Worm (Caenorhabditis elegans): ENCODE data around the gene F13B12.7.

Gene F13B12.7

DNA sequence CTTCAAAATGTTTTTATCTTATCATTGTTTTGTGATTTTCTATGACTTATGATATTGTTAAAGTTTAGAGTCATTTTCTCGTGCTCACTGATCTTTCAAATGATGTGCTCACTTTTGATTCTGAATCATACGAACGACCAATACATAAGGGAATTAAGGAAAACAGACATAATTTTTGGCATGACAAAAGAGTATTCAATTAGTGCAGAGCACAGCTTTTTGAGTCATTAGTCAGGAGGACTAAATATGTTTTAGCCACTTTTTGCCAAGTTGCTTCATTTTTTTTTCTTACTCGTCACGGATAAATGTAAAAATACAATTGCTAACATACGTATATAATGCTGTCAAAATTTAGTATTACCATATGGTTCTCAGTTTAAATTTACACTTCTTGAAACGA is 14.5 kb upstream of the F13B12.7 start, which contains the start of gene F13B12.2:
Gene F13B12.2 (minus strand): TSS at position 2 of the 400 bp plus-strand sequence.
- TF ChIP-seq elt-2 (tag; optimal IDR thresholded peaks at IDR 0.05): peak; percentile 34
- TF ChIP-seq pqm-1 (tag; optimal IDR thresholded peaks at IDR 0.05): peak; percentile 17
- no peak for TF ChIP-seq nhr-77 (tag; optimal IDR thresholded peaks at IDR 0.05)

DNA sequence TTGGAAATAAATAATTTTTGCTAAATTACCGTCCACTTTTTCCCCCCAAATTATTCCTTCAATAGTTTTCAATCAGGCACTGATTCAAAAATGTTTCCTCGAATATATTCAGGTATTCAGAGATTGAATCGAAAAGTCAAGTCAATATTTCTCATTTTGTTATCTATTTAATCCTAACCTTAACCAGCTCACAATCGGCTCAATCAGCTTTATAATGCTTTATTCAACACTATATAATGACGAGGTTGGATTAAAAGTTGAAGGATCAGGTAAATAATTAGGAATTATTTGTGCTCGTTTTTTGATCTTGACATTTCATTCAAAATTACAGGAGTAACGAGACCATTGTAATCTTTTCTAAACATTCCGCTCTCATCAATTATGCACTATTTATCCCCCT is 13.1 kb upstream of the F13B12.7 start:
- TF ChIP-seq skn-1 (tag; optimal IDR thresholded peaks at IDR 0.05) (no peak), ceh-28 (tag; optimal IDR thresholded peaks at IDR 0.05) (no peak), daf-12 (tag; optimal IDR thresholded peaks at IDR 0.05) (no peak), sea-2 (GFP tag; optimal IDR thresholded peaks at IDR 0.05) (no peak), eor-1 (tag; optimal IDR thresholded peaks at IDR 0.05) (no peak), nhr-11 (tag; optimal IDR thresholded peaks at IDR 0.05) (no peak), fkh-10 (GFP tag; optimal IDR thresholded peaks at IDR 0.05) (no peak), nhr-67 (tag; optimal IDR thresholded peaks at IDR 0.05) (no peak)

- TF ChIP-seq nhr-28 (tag; optimal IDR thresholded peaks at IDR 0.05): no peak
- no peak for TF ChIP-seq snpc-4 (tag; optimal IDR thresholded peaks at IDR 0.05)
- no peak for TF ChIP-seq lin-15B (tag; optimal IDR thresholded peaks at IDR 0.05)
- no peak for TF ChIP-seq egl-5 (tag; optimal IDR thresholded peaks at IDR 0.05)
- TF ChIP-seq nhr-25 (tag; optimal IDR thresholded peaks at IDR 0.05): no peak
- TF ChIP-seq elt-2 (tag; optimal IDR thresholded peaks at IDR 0.05): no peak
- TF ChIP-seq lin-39 (tag; optimal IDR thresholded peaks at IDR 0.05): no peak
- TF ChIP-seq aly-2 (tag; optimal IDR thresholded peaks at IDR 0.05): no peak
- TF ChIP-seq eor-1 (tag; optimal IDR thresholded peaks at IDR 0.05): no peak
- no peak for TF ChIP-seq ZK546.5 (tag; optimal IDR thresholded peaks at IDR 0.05)
- no peak for TF ChIP-seq pqm-1 (tag; optimal IDR thresholded peaks at IDR 0.05)
Observed at ce11 chrIV:10436401-10436800, 7.2 kb upstream of the F13B12.7 start, which contains the start of gene ins-1. ins-1 (plus strand) TSS chrIV:10436701.

DNA sequence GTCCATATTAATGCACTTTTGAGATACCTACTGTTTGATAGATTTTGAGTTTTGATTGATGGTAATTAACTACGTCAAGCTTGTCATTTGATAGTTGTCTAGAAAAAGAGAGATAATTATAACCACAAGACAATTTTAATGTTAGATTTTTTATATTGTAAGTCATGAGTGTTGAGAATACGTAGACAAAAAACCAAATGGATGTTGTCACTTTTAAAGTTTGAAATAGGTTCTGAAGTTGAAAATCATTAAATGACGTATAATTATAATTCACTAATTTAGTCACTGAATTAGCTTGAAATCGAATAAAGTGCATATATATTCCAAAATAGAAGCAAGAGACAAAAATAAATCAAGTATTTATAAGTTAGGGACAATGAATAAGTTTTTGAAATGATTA is 6.5 kb upstream of the F13B12.7 start:
- TF ChIP-seq elt-1 (tag; optimal IDR thresholded peaks at IDR 0.05) (no peak), lin-39 (tag; optimal IDR thresholded peaks at IDR 0.05) (no peak), nhr-28 (tag; optimal IDR thresholded peaks at IDR 0.05) (no peak), eor-1 (tag; optimal IDR thresholded peaks at IDR 0.05) (no peak), hmg-11 (tag; optimal IDR thresholded peaks at IDR 0.05) (no peak), egl-5 (tag; optimal IDR thresholded peaks at IDR 0.05) (no peak), nhr-237 (tag; optimal IDR thresholded peaks at IDR 0.05) (no peak), tbx-2 (tag; optimal IDR thresholded peaks at IDR 0.05) (no peak), fkh-10 (GFP tag; optimal IDR thresholded peaks at IDR 0.05) (no peak), fos-1 (tag; optimal IDR thresholded peaks at IDR 0.05) (no peak), nhr-11 (tag; optimal IDR thresholded peaks at IDR 0.05) (no peak), ceh-16 (tag; optimal IDR thresholded peaks at IDR 0.05) (no peak), snpc-4 (tag; optimal IDR thresholded peaks at IDR 0.05) (no peak), ama-1 (optimal IDR thresholded peaks at IDR 0.05) (no peak), nhr-76 (tag; optimal IDR thresholded peaks at IDR 0.05) (no peak), nhr-23 (tag; optimal IDR thresholded peaks at IDR 0.05) (no peak), ceh-9 (tag; optimal IDR thresholded peaks at IDR 0.05) (no peak), zag-1 (tag; optimal IDR thresholded peaks at IDR 0.05) (no peak), sea-2 (GFP tag; optimal IDR thresholded peaks at IDR 0.05) (no peak)

DNA sequence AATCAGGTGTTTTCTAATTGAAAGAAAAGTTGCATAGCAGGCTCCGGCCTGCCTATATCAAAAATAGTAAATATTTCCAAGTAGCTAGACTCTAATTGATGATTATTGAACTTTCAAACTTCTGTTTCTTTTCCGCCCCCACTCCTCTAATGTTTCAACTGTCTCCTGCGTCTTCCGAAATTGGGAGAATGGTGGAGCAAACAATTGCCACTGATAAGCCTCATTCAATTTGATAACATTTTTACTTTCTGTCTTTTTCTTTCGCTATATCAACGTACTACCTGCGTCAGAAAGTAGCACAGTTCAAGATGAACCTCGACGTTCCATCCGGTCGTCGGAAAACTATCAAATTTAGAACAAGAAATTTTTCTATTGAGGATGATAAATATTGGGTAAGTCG is 4.7 kb upstream of the F13B12.7 start, which contains the start of gene F13B12.3:
Gene F13B12.3 (plus strand): TSS at position 223 of the 400 bp plus-strand sequence.
- peak; percentile 90 for TF ChIP-seq elt-2 (tag; optimal IDR thresholded peaks at IDR 0.05)
- no peak for TF ChIP-seq hmg-11 (tag; optimal IDR thresholded peaks at IDR 0.05)
- TF ChIP-seq pqm-1 (tag; optimal IDR thresholded peaks at IDR 0.05): peak; percentile 90
- no peak for TF ChIP-seq mml-1 (tag; optimal IDR thresholded peaks at IDR 0.05)
- peak; percentile 15 for TF ChIP-seq pha-4 (tag; optimal IDR thresholded peaks at IDR 0.05)

DNA sequence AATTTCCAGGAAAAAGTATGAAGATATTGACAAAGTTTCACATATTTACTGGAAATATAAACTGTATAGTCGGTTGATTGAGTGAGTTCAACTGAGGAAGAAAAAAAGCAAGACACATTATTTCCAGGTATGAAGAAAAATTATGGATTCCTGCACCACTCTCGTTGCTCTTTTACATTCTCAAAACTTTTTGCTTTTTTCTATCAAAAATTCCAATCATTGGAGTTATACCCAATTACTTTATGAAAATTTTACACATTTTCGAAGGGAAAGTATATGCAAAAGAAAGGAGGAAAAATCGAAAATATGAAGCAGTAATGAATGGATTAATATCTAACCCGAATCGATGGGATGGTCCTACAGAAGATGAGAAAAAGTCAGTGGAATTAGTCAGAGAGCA is 706 bp upstream of the F13B12.7 start:
- TF ChIP-seq jun-1 (tag; optimal IDR thresholded peaks at IDR 0.05) (no peak), ZK546.5 (tag; optimal IDR thresholded peaks at IDR 0.05) (no peak), hmg-11 (tag; optimal IDR thresholded peaks at IDR 0.05) (no peak), elt-1 (tag; optimal IDR thresholded peaks at IDR 0.05) (no peak), nhr-76 (tag; optimal IDR thresholded peaks at IDR 0.05) (no peak), nhr-237 (tag; optimal IDR thresholded peaks at IDR 0.05) (no peak), lin-39 (tag; optimal IDR thresholded peaks at IDR 0.05) (no peak), nhr-25 (tag; optimal IDR thresholded peaks at IDR 0.05) (no peak), unc-62 (GFP tag; optimal IDR thresholded peaks at IDR 0.05) (no peak), fos-1 (tag; optimal IDR thresholded peaks at IDR 0.05) (no peak), ceh-16 (tag; optimal IDR thresholded peaks at IDR 0.05) (no peak), unc-39 (tag; optimal IDR thresholded peaks at IDR 0.05) (no peak), ceh-9 (tag; optimal IDR thresholded peaks at IDR 0.05) (no peak), fkh-2 (tag; optimal IDR thresholded peaks at IDR 0.05) (no peak)

Measured in whole organism, L3 larva.